Worm (Caenorhabditis elegans): ENCODE data around the gene Y43F8C.6.
A peak's percentile ranks its signal among the peaks of the same experiment; 100 is the strongest.

Gene Y43F8C.6

DNA sequence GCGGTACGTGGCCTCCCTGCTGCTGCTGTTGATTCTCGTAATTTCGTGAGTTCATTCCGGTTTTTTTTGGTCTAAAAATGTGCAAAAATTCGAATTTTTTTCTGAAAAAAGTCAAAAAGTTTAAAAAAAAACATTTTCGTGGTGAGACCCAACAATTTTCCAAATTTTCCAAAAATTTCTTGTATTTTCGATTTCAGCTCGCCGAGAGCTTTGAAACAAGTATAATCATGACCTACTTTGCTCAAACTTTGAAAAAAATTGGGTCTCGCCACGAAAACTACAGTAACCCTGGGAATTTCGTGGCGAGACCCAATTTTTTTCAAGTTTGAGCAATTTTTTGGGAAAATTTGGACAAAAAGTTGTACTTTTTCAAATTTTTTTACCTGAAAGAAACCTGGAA lies at the start of gene Y43F8C.6:
Gene Y43F8C.6, minus strand, starts transcription at position 101 of the 400 bp plus-strand sequence.
- TF ChIP-seq lin-13 (GFP tag; optimal IDR thresholded peaks at IDR 0.05) (no peak), ceh-28 (tag; optimal IDR thresholded peaks at IDR 0.05) (no peak), unc-130 (GFP tag; optimal IDR thresholded peaks at IDR 0.05) (no peak), spr-1 (tag; optimal IDR thresholded peaks at IDR 0.05) (no peak), lin-38 (GFP tag; IDR thresholded peaks at IDR 0.05) (no peak), hmg-1.1 (GFP tag; IDR thresholded peaks at IDR 0.05) (no peak), ctbp-1 (GFP tag; IDR thresholded peaks at IDR 0.05) (no peak), zip-2 (tag; optimal IDR thresholded peaks at IDR 0.05) (no peak), dmd-9 (GFP tag; IDR thresholded peaks at IDR 0.05) (no peak), zag-1 (tag; optimal IDR thresholded peaks at IDR 0.05) (no peak), F37D6.2 (tag; optimal IDR thresholded peaks at IDR 0.05) (no peak), tag-97 (GFP tag; IDR thresholded peaks at IDR 0.05) (no peak), ceh-20 (GFP tag; IDR thresholded peaks at IDR 0.05) (no peak), gei-8 (GFP tag; optimal IDR thresholded peaks at IDR 0.05) (no peak), daf-8 (GFP tag; IDR thresholded peaks at IDR 0.05) (no peak), lim-7 (GFP tag; IDR thresholded peaks at IDR 0.05) (no peak), dmd-6 (GFP tag; IDR thresholded peaks at IDR 0.05) (no peak)

DNA sequence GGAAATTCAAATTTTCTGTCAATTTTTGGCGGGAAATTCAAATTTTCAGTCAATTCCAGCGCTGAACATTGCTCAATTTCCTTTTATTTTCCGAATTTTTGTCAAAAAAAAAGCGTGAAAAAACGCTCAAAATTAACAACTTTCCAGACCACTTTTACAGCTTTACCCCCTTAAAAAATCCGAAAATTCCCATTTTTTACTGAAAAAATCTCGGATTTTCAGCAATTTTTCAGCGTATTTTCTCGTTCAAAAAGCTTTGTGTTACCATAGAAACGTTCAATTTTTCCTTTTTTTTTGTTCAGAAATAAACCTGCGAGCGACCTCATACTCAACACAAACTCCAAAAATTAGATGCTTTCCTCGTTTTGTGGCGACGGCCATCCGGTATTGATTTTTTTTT lies 33.8 kb upstream of the Y43F8C.6 start, which contains the start of gene mrp-7:
Gene mrp-7, plus strand, starts transcription at position 301 of the 400 bp plus-strand sequence.
- no peak for TF ChIP-seq mes-2 (tag; optimal IDR thresholded peaks at IDR 0.05; ENCODE audit: poor library complexity, severe bottlenecking)
- no peak for TF ChIP-seq nhr-77 (tag; optimal IDR thresholded peaks at IDR 0.05)
- no peak for TF ChIP-seq spr-3 (GFP tag; optimal IDR thresholded peaks at IDR 0.05)
- TF ChIP-seq unc-62 (GFP tag; optimal IDR thresholded peaks at IDR 0.05 in 1 of 2), result no peak
- TF ChIP-seq unc-62 (tag; optimal IDR thresholded peaks at IDR 0.05), result no peak
- TF ChIP-seq mxl-3 (GFP tag; optimal IDR thresholded peaks at IDR 0.05), result no peak
- no peak for TF ChIP-seq mep-1 (tag; optimal IDR thresholded peaks at IDR 0.05)
- TF ChIP-seq aha-1 (tag), result no peak

DNA sequence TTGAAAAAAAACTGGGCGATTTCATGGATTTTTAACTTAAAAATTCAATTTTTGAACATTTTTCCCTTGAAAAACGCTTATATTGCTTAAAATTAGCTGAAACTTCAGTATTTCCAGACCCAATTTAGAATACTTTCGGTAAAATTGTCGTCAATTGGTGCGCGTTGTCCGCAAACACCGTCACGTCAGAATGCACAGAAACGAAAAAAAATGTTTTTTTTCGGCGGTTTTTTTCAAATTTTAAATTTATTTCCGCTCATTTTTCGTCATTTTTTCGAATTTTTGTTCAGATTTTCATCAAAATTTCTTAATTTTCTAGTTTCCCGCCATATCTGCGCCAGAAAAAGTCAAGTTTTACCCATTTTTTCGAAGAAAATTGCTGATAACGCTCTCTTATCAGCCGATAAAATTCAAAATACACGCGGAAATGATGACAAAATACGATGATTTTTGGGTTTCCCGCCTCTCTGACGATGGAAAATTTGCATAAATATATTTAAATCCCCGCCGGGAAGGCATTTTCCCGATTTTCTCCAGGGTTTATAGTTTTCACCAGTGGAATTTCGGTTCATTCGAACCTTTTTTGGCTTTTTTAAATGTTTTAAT lies 32.7 kb upstream of the Y43F8C.6 start:
- no peak for TF ChIP-seq spr-3 (GFP tag; optimal IDR thresholded peaks at IDR 0.05)
- TF ChIP-seq pqm-1 (tag; optimal IDR thresholded peaks at IDR 0.05), result peak; percentile 32
- TF ChIP-seq mes-2 (tag; optimal IDR thresholded peaks at IDR 0.05; ENCODE audit: poor library complexity, severe bottlenecking), result peak; percentile 11
- peak in 1 of 2 experiments; percentile 72 for TF ChIP-seq unc-62 (GFP tag; optimal IDR thresholded peaks at IDR 0.05 in 1 of 2)
- no peak for TF ChIP-seq unc-62 (tag; optimal IDR thresholded peaks at IDR 0.05)

DNA sequence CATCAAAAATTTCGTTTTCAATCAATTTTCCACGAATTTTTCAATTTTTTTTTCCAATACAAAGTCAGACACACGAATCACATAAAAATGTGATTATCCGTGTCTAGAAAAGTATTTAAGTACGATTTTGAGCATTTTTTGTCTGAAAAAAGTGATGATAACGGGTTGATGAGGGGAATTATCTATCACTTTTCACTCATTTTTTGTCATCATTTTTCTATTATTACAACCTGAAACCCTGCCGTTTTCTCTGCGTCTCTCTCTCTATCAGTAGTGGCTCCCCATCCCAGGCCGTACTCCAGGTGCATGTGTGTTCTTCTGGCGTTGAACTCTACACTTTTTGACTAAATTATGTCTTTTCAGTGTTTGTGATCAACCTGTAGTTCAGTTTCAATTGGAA lies 31.6 kb upstream of the Y43F8C.6 start:
- TF ChIP-seq sdz-12 (GFP tag; optimal IDR thresholded peaks at IDR 0.05) (no peak), nhr-25 (tag; optimal IDR thresholded peaks at IDR 0.05; ENCODE audit: borderline replicate concordance, insufficient read depth) (no peak), php-3 (GFP tag; IDR thresholded peaks at IDR 0.05) (0 out of 2 replicates have a peak, but pooled peaks have one; percentile 7), lin-13 (GFP tag; optimal IDR thresholded peaks at IDR 0.05) (no peak), nhr-102 (tag; optimal IDR thresholded peaks at IDR 0.05) (peak; percentile 47), F26F4.8 (GFP tag; conservative IDR thresholded peaks at IDR 0.05) (no peak), daf-16 (GFP tag; optimal IDR thresholded peaks at IDR 0.05) (no peak), daf-16 (tag; optimal IDR thresholded peaks at IDR 0.05) (peak; percentile 47), attf-4 (tag; optimal IDR thresholded peaks at IDR 0.05) (no peak), dmd-6 (GFP tag; IDR thresholded peaks at IDR 0.05) (peak; percentile 64; the same call in 1 of the 2 replicates), hlh-30 (tag; optimal IDR thresholded peaks at IDR 0.05; ENCODE audit: insufficient read depth) (no peak), lin-39 (tag; optimal IDR thresholded peaks at IDR 0.05) (no peak), snpc-1.2 (GFP tag; IDR thresholded peaks at IDR 0.05) (no peak), hlh-11 (tag; optimal IDR thresholded peaks at IDR 0.05) (peak; percentile 66), mep-1 (tag; optimal IDR thresholded peaks at IDR 0.05) (peak; percentile 12), spr-1 (tag; optimal IDR thresholded peaks at IDR 0.05) (no peak), T20F7.1 (GFP tag; optimal IDR thresholded peaks at IDR 0.05) (no peak), pqm-1 (tag; optimal IDR thresholded peaks at IDR 0.05) (peak; percentile 91), fos-1 (tag; optimal IDR thresholded peaks at IDR 0.05) (no peak), F44E2.7 (GFP tag; IDR thresholded peaks at IDR 0.05) (no peak), ctbp-1 (GFP tag; IDR thresholded peaks at IDR 0.05) (no peak), nhr-237 (tag; optimal IDR thresholded peaks at IDR 0.05) (no peak), egl-43 (GFP tag; IDR thresholded peaks at IDR 0.05) (no peak), duxl-1 (tag; optimal IDR thresholded peaks at IDR 0.05; ENCODE audit: poor library complexity) (no peak), tra-1 (GFP tag; IDR thresholded peaks at IDR 0.05) (no peak), dmd-8 (GFP tag; IDR thresholded peaks at IDR 0.05) (no peak)
